Worm (Caenorhabditis elegans) whole organism, early embryonic: ENCODE data around the gene pgp-3.

Source experiments
- ama-1 ChIP-seq: fragments of 150-350 bp; optimal IDR thresholded peaks from 2 replicates; lab custom pipeline; 2014
- scrt-1 ChIP-seq: fragments of 200-800 bp; sonication (Bioruptor generic); IDR thresholded peaks from 2 replicates; pipeline ENCODE4 v1.3.6; 2022; ENCODE audit warnings: missing genetic modification characterization, missing compliant biosample characterization
- tra-4 ChIP-seq: sonication (generic microtip); optimal IDR thresholded peaks from 2 replicates; lab custom pipeline; 2017; ENCODE audit warnings: missing genetic modification characterization, missing compliant biosample characterization

- TF ChIP-seq scrt-1 (no peak), tra-4 (no peak), ama-1 (lab: Kevin White, UChicago) (no peak)
These were observed 16.9 kb downstream of the pgp-3 start for ce11 chrX:11368845-11369244.
